Worm (Caenorhabditis elegans) whole organism, young adult: ENCODE measurements around the gene F54D10.8.
"Not testable (repeated sequence)": the region's sequence is repeated elsewhere in the genome, so short reads cannot be mapped to it uniquely, and the experiment has no call there.

Source experiments
- B0019.2 ChIP-seq: fragments of 200-800 bp; sonication (Bioruptor generic); conservative IDR thresholded peaks from 2 replicates; pipeline ENCODE4 v1.3.6; 2022; ENCODE audit warnings: missing genetic modification reagents, missing genetic modification characterization, missing compliant biosample characterization
- B0035.1 ChIP-seq: sonication (generic microtip); optimal IDR thresholded peaks from 2 replicates; lab custom pipeline; 2016; ENCODE audit warnings: missing genetic modification characterization, mild to moderate bottlenecking, missing compliant biosample characterization, missing genotype, missing genetic modification reagents
- C06A6.2 ChIP-seq: fragments of 200-800 bp; sonication (Bioruptor generic); conservative IDR thresholded peaks from 2 replicates; pipeline ENCODE4 v1.3.6; 2022; ENCODE audit warnings: missing genetic modification characterization, missing compliant biosample characterization
- F22D6.2 ChIP-seq: sonication (generic microtip); optimal IDR thresholded peaks from 2 replicates; lab custom pipeline; 2016; ENCODE audit warnings: mild to moderate bottlenecking, missing genetic modification characterization, missing compliant biosample characterization
- F55B11.4 ChIP-seq: sonication (generic microtip); optimal IDR thresholded peaks from 2 replicates; lab custom pipeline; 2016; ENCODE audit warnings: missing compliant biosample characterization, missing genetic modification characterization, borderline replicate concordance; ENCODE audit not compliant: insufficient read depth
- K11D2.4 ChIP-seq: fragments of 200-800 bp; sonication (Bioruptor generic); IDR thresholded peaks from 2 replicates; pipeline ENCODE4 v1.3.6; 2022; ENCODE audit warnings: missing genetic modification reagents, missing genetic modification characterization, missing compliant biosample characterization
- T07F8.4 ChIP-seq: sonication (generic microtip); optimal IDR thresholded peaks from 2 replicates; lab custom pipeline; 2016; ENCODE audit warnings: mild to moderate bottlenecking, missing genetic modification characterization, moderate library complexity, missing compliant biosample characterization
- ama-1 ChIP-seq, 3 experiments: fragments of 150-350 bp in 1 of 3; sonication (generic microtip) in 2 of 3; optimal IDR thresholded peaks; 2 replicates each; lab custom pipeline; 2014 to 2018; ENCODE audit warnings: missing biosample characterization in 2 of 3, missing genetic modification characterization in 2 of 3, missing genetic modification reagents in 2 of 3
- aptf-2 ChIP-seq: fragments of 200-800 bp; sonication (Bioruptor generic); conservative IDR thresholded peaks from 2 replicates; pipeline ENCODE4 v1.3.6; 2022; ENCODE audit warnings: missing genetic modification reagents, missing genetic modification characterization, missing compliant biosample characterization
- cebp-1 ChIP-seq, 2 experiments: fragments of 200-800 bp in 1 of 2; sonication (Bioruptor generic) in 1 of 2; sonication (generic microtip) in 1 of 2; IDR thresholded peaks in 1 of 2; optimal IDR thresholded peaks in 1 of 2; 2 replicates each; pipeline versions ENCODE4 v1.3.6 to Lab custom; 2017 to 2022; ENCODE audit warnings: missing compliant biosample characterization in 2 of 2, missing genetic modification characterization in 2 of 2, mild to moderate bottlenecking in 1 of 2, missing genetic modification reagents in 1 of 2, moderate library complexity in 1 of 2
- ceh-27 ChIP-seq: fragments of 200-800 bp; sonication (Bioruptor generic); optimal IDR thresholded peaks from 2 replicates; lab custom pipeline; 2018; ENCODE audit warnings: mild to moderate bottlenecking, missing genetic modification characterization, moderate library complexity, missing compliant biosample characterization
- efl-1 ChIP-seq: fragments of 150-350 bp; optimal IDR thresholded peaks from 2 replicates; lab custom pipeline; 2014; ENCODE audit warnings: missing biosample characterization, missing genetic modification reagents, missing genetic modification characterization
- ets-4 ChIP-seq: fragments of 200-800 bp; sonication (Bioruptor generic); optimal IDR thresholded peaks from 2 replicates; lab custom pipeline; 2018; ENCODE audit warnings: mild to moderate bottlenecking, missing genetic modification characterization, missing compliant biosample characterization
- fkh-3 ChIP-seq: sonication (generic microtip); optimal IDR thresholded peaks from 2 replicates; lab custom pipeline; 2016; ENCODE audit warnings: mild to moderate bottlenecking, missing genetic modification characterization, missing compliant biosample characterization
- hmg-20 ChIP-seq: fragments of 200-800 bp; sonication (Bioruptor generic); IDR thresholded peaks from 2 replicates; pipeline ENCODE4 v1.3.6; 2022; ENCODE audit warnings: missing genetic modification reagents, missing genetic modification characterization, missing compliant biosample characterization
- hrde-1 ChIP-seq: sonication (generic microtip); optimal IDR thresholded peaks from 2 replicates; lab custom pipeline; 2016; ENCODE audit warnings: missing genetic modification characterization, mild to moderate bottlenecking, missing compliant biosample characterization, moderate library complexity, missing genotype, missing genetic modification reagents, borderline replicate concordance
- let-526 ChIP-seq: fragments of 200-800 bp; sonication (Bioruptor generic); IDR thresholded peaks from 2 replicates; pipeline ENCODE4 v1.3.6; 2022; ENCODE audit warnings: missing genetic modification reagents, missing genetic modification characterization, missing compliant biosample characterization
- lin-26 ChIP-seq: fragments of 200-800 bp; sonication (Bioruptor generic); IDR thresholded peaks from 2 replicates; pipeline ENCODE4 v1.3.6; 2022; ENCODE audit warnings: missing genetic modification reagents, missing genetic modification characterization, missing compliant biosample characterization
- lir-1 ChIP-seq: fragments of 200-800 bp; sonication (Bioruptor generic); conservative IDR thresholded peaks from 2 replicates; pipeline ENCODE4 v1.3.6; 2022; ENCODE audit warnings: missing genetic modification reagents, missing genetic modification characterization, missing compliant biosample characterization
- madf-6 ChIP-seq: fragments of 200-800 bp; sonication (Bioruptor generic); IDR thresholded peaks from 2 replicates; pipeline ENCODE4 v1.3.6; 2022; ENCODE audit warnings: missing genetic modification reagents, missing genetic modification characterization, missing compliant biosample characterization
- mcd-1 ChIP-seq: fragments of 200-800 bp; sonication (Bioruptor generic); IDR thresholded peaks from 2 replicates; pipeline ENCODE4 v1.3.6; 2022; ENCODE audit warnings: missing genetic modification reagents, missing genetic modification characterization, missing compliant biosample characterization
- nfya-2 ChIP-seq: fragments of 200-800 bp; sonication (Bioruptor generic); IDR thresholded peaks from 2 replicates; pipeline ENCODE4 v1.3.6; 2022; ENCODE audit warnings: missing genetic modification reagents, missing genetic modification characterization, missing compliant biosample characterization
- nhr-120 ChIP-seq: fragments of 200-800 bp; sonication (Bioruptor generic); IDR thresholded peaks from 2 replicates; pipeline ENCODE4 v1.3.6; 2022; ENCODE audit warnings: missing genetic modification characterization, missing compliant biosample characterization
- pbrm-1 ChIP-seq: fragments of 200-800 bp; sonication (Bioruptor generic); IDR thresholded peaks from 2 replicates; pipeline ENCODE4 v1.3.6; 2022; ENCODE audit warnings: missing genetic modification reagents, missing genetic modification characterization, missing compliant biosample characterization
- rcor-1 ChIP-seq: fragments of 200-800 bp; sonication (Bioruptor generic); IDR thresholded peaks from 2 replicates; pipeline ENCODE4 v1.3.6; 2022; ENCODE audit warnings: missing genetic modification reagents, missing genetic modification characterization, missing compliant biosample characterization
- sdz-38 ChIP-seq: sonication (generic microtip); optimal IDR thresholded peaks from 2 replicates; lab custom pipeline; 2016; ENCODE audit warnings: missing genotype, missing genetic modification characterization, missing compliant biosample characterization
- snpc-1.3 ChIP-seq: sonication (generic microtip); optimal IDR thresholded peaks from 2 replicates; lab custom pipeline; 2017; ENCODE audit warnings: missing genetic modification characterization, mild to moderate bottlenecking, missing compliant biosample characterization, antibody characterized with exemption, moderate library complexity, missing genotype, missing genetic modification reagents; ENCODE audit not compliant: insufficient read depth
- zfh-2 ChIP-seq: fragments of 200-800 bp; sonication (Bioruptor generic); conservative IDR thresholded peaks from 2 replicates; pipeline ENCODE4 v1.3.6; 2022; ENCODE audit warnings: missing genetic modification reagents, missing genetic modification characterization, missing compliant biosample characterization
- ztf-18 ChIP-seq: sonication (generic microtip); optimal IDR thresholded peaks from 2 replicates; lab custom pipeline; 2016; ENCODE audit warnings: missing genotype, mild to moderate bottlenecking, missing genetic modification characterization, missing compliant biosample characterization
- ztf-26 ChIP-seq: sonication (generic microtip); optimal IDR thresholded peaks from 2 replicates; lab custom pipeline; 2017; ENCODE audit warnings: missing genetic modification characterization, missing compliant biosample characterization
- ztf-6 ChIP-seq: fragments of 200-800 bp; sonication (Bioruptor generic); IDR thresholded peaks from 2 replicates; pipeline ENCODE4 v1.3.6; 2022; ENCODE audit warnings: missing genetic modification reagents, missing genetic modification characterization, missing compliant biosample characterization

F54D10.8 gene

ce11 chrII:3832383-3832782 is 4.7 kb upstream of the F54D10.8 start, which contains the start of gene F54D10.9 (continued):
- TF ChIP-seq mcd-1 (GFP tag; lab: Robert Waterston, UW): no peak
- TF ChIP-seq ztf-6 (GFP tag; lab: Robert Waterston, UW): no peak

ce11 chrII:3829623-3830022 is 1.9 kb upstream of the F54D10.8 start:
- TF ChIP-seq ama-1 (optimal IDR thresholded peaks at IDR 0.05; lab: Kevin White, UChicago): no peak
- no peak for TF ChIP-seq ama-1 (GFP tag; optimal IDR thresholded peaks at IDR 0.05; lab: Kevin White, UChicago)
- TF ChIP-seq rcor-1 (GFP tag; lab: Robert Waterston, UW): no peak
- TF ChIP-seq T07F8.4: no peak
- TF ChIP-seq fkh-3 (tag; lab: Kevin White, UChicago): no peak
- no peak for TF ChIP-seq F22D6.2 (tag; lab: Kevin White, UChicago)
- TF ChIP-seq snpc-1.3 (tag; lab: Kevin White, UChicago): no peak
- TF ChIP-seq lin-26 (GFP tag; lab: Robert Waterston, UW): no peak
- TF ChIP-seq ztf-26 (tag; lab: Kevin White, UChicago): no peak
- TF ChIP-seq cebp-1 (GFP tag; IDR thresholded peaks at IDR 0.05; lab: Robert Waterston, UW): no peak
- TF ChIP-seq cebp-1 (tag; optimal IDR thresholded peaks at IDR 0.05; lab: Kevin White, UChicago): no peak
- TF ChIP-seq B0035.1 (tag; lab: Kevin White, UChicago): no peak
- TF ChIP-seq hrde-1 (tag; lab: Kevin White, UChicago): no peak
- TF ChIP-seq nhr-120 (GFP tag; lab: Robert Waterston, UW): no peak
- TF ChIP-seq B0019.2: no peak
- no peak for TF ChIP-seq C06A6.2 (GFP tag; lab: Robert Waterston, UW)
- no peak for TF ChIP-seq zfh-2 (GFP tag; lab: Robert Waterston, UW)
- TF ChIP-seq pbrm-1 (GFP tag; lab: Robert Waterston, UW): no peak
- no peak for TF ChIP-seq nfya-2 (GFP tag; lab: Robert Waterston, UW)

ce11 chrII:3823855-3824254 is 3.8 kb downstream of the F54D10.8 start, which contains the start of gene skr-15:
Gene skr-15 (plus strand): TSS chrII:3824155.
- TF ChIP-seq fkh-3 (tag; lab: Kevin White, UChicago) (no peak), ama-1 (optimal IDR thresholded peaks at IDR 0.05; lab: Kevin White, UChicago) (no peak), ama-1 (GFP tag; optimal IDR thresholded peaks at IDR 0.05; lab: Kevin White, UChicago) (no peak), efl-1 (GFP tag; lab: Kevin White, UChicago) (no peak), zfh-2 (GFP tag; lab: Robert Waterston, UW) (no peak), hmg-20 (GFP tag; lab: Robert Waterston, UW) (no peak), ets-4 (no peak), ztf-18 (no peak), lir-1 (no peak), pbrm-1 (GFP tag; lab: Robert Waterston, UW) (no peak), F55B11.4 (tag; lab: Kevin White, UChicago) (no peak)

- TF ChIP-seq madf-6 (GFP tag; lab: Robert Waterston, UW) (0 out of 2 replicates have a peak, but pooled peaks have one; percentile 15), sdz-38 (no peak), hrde-1 (tag; lab: Kevin White, UChicago) (no peak), efl-1 (GFP tag; lab: Kevin White, UChicago) (peak; percentile 63), aptf-2 (peak; percentile 86)
These were observed 6.5 kb downstream of the F54D10.8 start, which contains the start of gene F54D10.7 for ce11 chrII:3821248-3821647. Gene F54D10.7 (minus strand): TSS chrII:3821296.

ce11 chrII:3816251-3816849 is 11.4 kb downstream of the F54D10.8 start, which contains the start of gene fbxa-24:
Gene fbxa-24 (plus strand): TSS chrII:3816526.
- 0 out of 2 replicates have a peak, but pooled peaks have one; percentile 31 for TF ChIP-seq K11D2.4 (GFP tag; lab: Robert Waterston, UW)
- TF ChIP-seq let-526 (GFP tag; lab: Robert Waterston, UW): 0 out of 2 replicates have a peak, but pooled peaks have one; percentile 25
- TF ChIP-seq pbrm-1 (GFP tag; lab: Robert Waterston, UW): peak; percentile 35; the same call in 1 of the 2 replicates
- TF ChIP-seq cebp-1 (GFP tag; IDR thresholded peaks at IDR 0.05; lab: Robert Waterston, UW): not testable (repeated sequence)
- TF ChIP-seq cebp-1 (tag; optimal IDR thresholded peaks at IDR 0.05; lab: Kevin White, UChicago): peak; percentile 12
- peak; percentile 55 for TF ChIP-seq mcd-1 (GFP tag; lab: Robert Waterston, UW)
- peak; percentile 54 for TF ChIP-seq ceh-27 (GFP tag; lab: Kevin White, UChicago)
- 0 out of 2 replicates have a peak, but pooled peaks have one; percentile 20 for TF ChIP-seq zfh-2 (GFP tag; lab: Robert Waterston, UW)
- TF ChIP-seq C06A6.2 (GFP tag; lab: Robert Waterston, UW): peak; percentile 29; the same call in 1 of the 2 replicates
